Fruit fly (Drosophila melanogaster): Measurements from ENCODE around the gene kel.

kel gene

DNA sequence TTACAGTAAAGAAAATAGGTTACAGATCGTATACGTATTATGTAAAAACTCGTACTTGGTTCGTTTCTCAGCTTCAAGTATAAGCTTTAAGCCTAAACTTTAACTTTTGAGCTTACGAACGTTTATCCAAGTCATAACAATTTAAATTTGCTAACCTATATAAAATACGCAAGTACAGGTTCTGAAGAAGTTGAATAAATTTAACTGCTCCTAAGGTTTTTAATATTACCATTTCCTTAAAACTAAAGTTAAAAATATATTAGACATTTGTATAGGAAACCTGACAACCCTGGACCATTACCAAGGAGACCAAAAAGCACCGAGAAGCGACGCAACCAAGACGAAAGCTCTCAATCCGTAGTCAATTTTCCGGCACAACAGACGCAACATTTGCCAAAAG lies 18.2 kb downstream of the kel start, which contains the start of gene CG5758 (continued):
- TF ChIP-seq Eip75B (GFP tag; optimal IDR thresholded peaks at IDR 0.05) (peak; percentile 31), Eip93F (GFP tag; optimal IDR thresholded peaks at IDR 0.05) (no peak), Eip78C (GFP tag) (peak; percentile 82), CG11294 (GFP tag; IDR thresholded peaks at IDR 0.05) (no peak), svp (GFP tag) (peak; percentile 87), CG10631 (GFP tag; optimal IDR thresholded peaks at IDR 0.05) (peak; percentile 3), Hr38 (GFP tag; optimal IDR thresholded peaks at IDR 0.05) (no peak), CG3032 (tag; optimal IDR thresholded peaks at IDR 0.05) (no peak), CG3919 (GFP tag; optimal IDR thresholded peaks at IDR 0.05) (peak; percentile 47), CG8119 (GFP tag; IDR thresholded peaks at IDR 0.05) (peak; percentile 16; the same call in 1 of the 3 replicates), CG9139 (GFP tag; optimal IDR thresholded peaks at IDR 0.05) (no peak), OdsH (GFP tag; optimal IDR thresholded peaks at IDR 0.05) (peak; percentile 26), CG31627 (GFP tag; optimal IDR thresholded peaks at IDR 0.05) (peak; percentile 14), CG6808 (GFP tag; optimal IDR thresholded peaks at IDR 0.05) (no peak), CG11902 (GFP tag; optimal IDR thresholded peaks at IDR 0.05) (no peak), pdm3 (GFP tag; optimal IDR thresholded peaks at IDR 0.05) (peak; percentile 50), net (GFP tag; optimal IDR thresholded peaks at IDR 0.05) (peak; percentile 30), CG34406 (GFP tag; optimal IDR thresholded peaks at IDR 0.05) (no peak), CG10669 (GFP tag; optimal IDR thresholded peaks at IDR 0.05) (no peak), Gug (GFP tag; IDR thresholded peaks at IDR 0.05) (no peak; the same call in 1 of the 2 replicates), Smox (GFP tag; optimal IDR thresholded peaks at IDR 0.05) (peak; percentile 50), salr (GFP tag; optimal IDR thresholded peaks at IDR 0.05) (no peak), Sox102F (GFP tag; optimal IDR thresholded peaks at IDR 0.05) (no peak)

DNA sequence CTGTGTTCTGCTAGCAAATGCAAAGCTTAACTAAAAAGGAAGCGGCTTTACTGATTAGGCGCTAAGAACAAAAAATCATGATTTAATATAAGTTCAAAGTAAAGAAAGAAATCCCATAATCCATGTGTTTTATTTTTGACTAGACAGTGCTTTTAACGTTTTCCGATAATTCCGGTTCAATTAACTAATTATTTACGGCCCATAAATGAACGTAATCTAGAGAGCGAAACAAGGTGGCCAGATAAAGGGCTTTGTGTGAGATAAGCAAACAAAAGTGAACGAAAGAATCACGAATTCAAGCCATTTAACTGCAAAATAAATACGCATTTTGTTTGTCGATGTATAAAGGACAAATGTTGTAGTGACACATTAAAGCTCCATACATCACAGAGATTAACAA lies 22.8 kb downstream of the kel start:
- TF ChIP-seq CG15336 (GFP tag; IDR thresholded peaks at IDR 0.05) (no peak), CG7368 (GFP tag; optimal IDR thresholded peaks at IDR 0.05) (no peak), vri (GFP tag; optimal IDR thresholded peaks at IDR 0.05) (peak; percentile 31), Hr38 (GFP tag; optimal IDR thresholded peaks at IDR 0.05) (no peak), fd85E (GFP tag; optimal IDR thresholded peaks at IDR 0.05) (no peak), Smox (GFP tag; optimal IDR thresholded peaks at IDR 0.05) (no peak), CG34406 (GFP tag; optimal IDR thresholded peaks at IDR 0.05) (no peak), CG6808 (GFP tag; optimal IDR thresholded peaks at IDR 0.05) (no peak), salr (GFP tag; optimal IDR thresholded peaks at IDR 0.05) (no peak), fkh (GFP tag; optimal IDR thresholded peaks at IDR 0.05) (peak; percentile 13), esn (GFP tag; optimal IDR thresholded peaks at IDR 0.05) (no peak), eg (GFP tag; IDR thresholded peaks at IDR 0.05) (no peak), CG1621 (tag; optimal IDR thresholded peaks at IDR 0.05) (no peak), acj6 (GFP tag; optimal IDR thresholded peaks at IDR 0.05) (no peak), Eip75B (GFP tag; optimal IDR thresholded peaks at IDR 0.05) (no peak), svp (GFP tag) (peak; percentile 54), Sox14 (GFP tag; optimal IDR thresholded peaks at IDR 0.05) (no peak), OdsH (GFP tag; optimal IDR thresholded peaks at IDR 0.05) (no peak), CG6792 (GFP tag; optimal IDR thresholded peaks at IDR 0.05) (no peak), achi (GFP tag; optimal IDR thresholded peaks at IDR 0.05) (no peak), dsx (GFP tag; optimal IDR thresholded peaks at IDR 0.05; ENCODE audit: poor library complexity, severe bottlenecking) (no peak), Ets21C (GFP tag; optimal IDR thresholded peaks at IDR 0.05) (no peak)

DNA sequence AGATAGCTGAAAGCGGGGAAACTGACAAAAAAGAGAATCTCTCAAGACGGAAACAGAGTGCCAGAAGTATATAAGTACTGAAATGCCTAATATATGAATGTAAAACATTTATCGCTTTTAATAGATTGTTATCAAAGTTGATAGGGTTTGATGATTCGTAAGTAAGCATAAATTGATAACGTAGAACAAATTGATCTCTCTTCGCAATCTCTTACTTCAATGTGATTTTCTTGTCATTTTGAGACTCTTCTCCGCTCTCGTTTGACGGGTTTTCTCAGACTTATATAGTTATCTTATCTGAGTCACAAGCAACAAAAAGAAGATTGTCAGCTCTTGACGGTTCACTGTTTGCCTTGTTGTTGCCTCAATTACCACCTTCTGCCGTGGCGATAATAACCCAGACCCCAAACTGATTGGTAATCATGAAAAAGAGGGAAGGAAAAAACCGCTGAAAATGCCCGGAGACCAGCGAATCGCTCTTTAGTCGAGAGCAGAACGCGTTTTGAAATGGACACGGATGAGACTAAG lies 23.6 kb downstream of the kel start, which contains the start of gene CG15152:
Gene CG15152, plus strand, starts transcription at position 372 of the 528 bp plus-strand sequence.
- TF ChIP-seq acj6 (GFP tag; optimal IDR thresholded peaks at IDR 0.05), result no peak
- no peak for TF ChIP-seq CG11902 (GFP tag; optimal IDR thresholded peaks at IDR 0.05)
- no peak for TF ChIP-seq achi (GFP tag; optimal IDR thresholded peaks at IDR 0.05)
- no peak for TF ChIP-seq Smox (GFP tag; optimal IDR thresholded peaks at IDR 0.05)
- TF ChIP-seq CG16779 (tag; optimal IDR thresholded peaks at IDR 0.05), result no peak
- TF ChIP-seq CG8319 (GFP tag; optimal IDR thresholded peaks at IDR 0.05), result no peak
- TF ChIP-seq Eip78C (GFP tag), result peak; percentile 6
- TF ChIP-seq fkh (GFP tag; optimal IDR thresholded peaks at IDR 0.05), result no peak
- TF ChIP-seq CG34406 (GFP tag; optimal IDR thresholded peaks at IDR 0.05), result no peak
- TF ChIP-seq vri (GFP tag; optimal IDR thresholded peaks at IDR 0.05), result peak; percentile 22
- peak; percentile 48 for TF ChIP-seq Eip93F (GFP tag; optimal IDR thresholded peaks at IDR 0.05)
- no peak for TF ChIP-seq cyc (GFP tag; optimal IDR thresholded peaks at IDR 0.05)
- no peak for TF ChIP-seq Sox14 (GFP tag; optimal IDR thresholded peaks at IDR 0.05)
- peak; percentile 77 for TF ChIP-seq svp (GFP tag)
- TF ChIP-seq salr (GFP tag; optimal IDR thresholded peaks at IDR 0.05), result no peak
- no peak for TF ChIP-seq fd85E (GFP tag; optimal IDR thresholded peaks at IDR 0.05)
- no peak for TF ChIP-seq CG15336 (GFP tag; IDR thresholded peaks at IDR 0.05)
- no peak for TF ChIP-seq Ets21C (GFP tag; optimal IDR thresholded peaks at IDR 0.05)
- TF ChIP-seq Ets96B (tag; optimal IDR thresholded peaks at IDR 0.05), result no peak
- TF ChIP-seq Hr4 (GFP tag; optimal IDR thresholded peaks at IDR 0.05), result no peak
